Worm (Caenorhabditis elegans) whole organism, L3 larva: ENCODE measurements around the gene fat-2.

ENCODE experiments used
- ceh-16 ChIP-seq: sonication (generic microtip); optimal IDR thresholded peaks from 2 replicates; lab custom pipeline; 2017; ENCODE audit warnings: missing biosample characterization, missing genetic modification characterization
- egl-5 ChIP-seq: fragments of 150-350 bp; optimal IDR thresholded peaks from 2 replicates; lab custom pipeline; 2017; ENCODE audit warnings: missing biosample characterization, missing genetic modification reagents, missing genetic modification characterization, inconsistent platforms
- elt-3 ChIP-seq, 3 experiments: fragments of 150-350 bp in 1 of 3; sonication (generic microtip) in 2 of 3; optimal IDR thresholded peaks; 2 replicates in 2 of 3; 4 replicates in 1 of 3; lab custom pipeline; 2014 to 2017; ENCODE audit warnings: missing biosample characterization in 3 of 3, missing genetic modification characterization in 3 of 3
- fos-1 ChIP-seq: fragments of 150-350 bp; optimal IDR thresholded peaks from 2 replicates; lab custom pipeline; 2014; ENCODE audit warnings: missing biosample characterization, missing genetic modification characterization
- nhr-25 ChIP-seq: sonication (generic microtip); optimal IDR thresholded peaks from 2 replicates; lab custom pipeline; 2017; ENCODE audit warnings: missing biosample characterization, missing genetic modification characterization
- nhr-76 ChIP-seq: fragments of 150-350 bp; sonication (generic microtip); optimal IDR thresholded peaks from 5 replicates; lab custom pipeline; 2014; ENCODE audit warnings: missing biosample characterization, missing genetic modification characterization
- nhr-77 ChIP-seq: fragments of 150-350 bp; optimal IDR thresholded peaks from 2 replicates; lab custom pipeline; 2014; ENCODE audit warnings: missing biosample characterization, missing genetic modification characterization
- skn-1 ChIP-seq: fragments of 150-350 bp; optimal IDR thresholded peaks from 2 replicates; lab custom pipeline; 2014; ENCODE audit warnings: missing biosample characterization, missing genetic modification characterization
- unc-62 ChIP-seq: fragments of 150-350 bp; sonication (generic microtip); optimal IDR thresholded peaks from 4 replicates; lab custom pipeline; 2014; ENCODE audit warnings: missing biosample characterization, missing genetic modification reagents, missing genetic modification characterization
- ztf-11 ChIP-seq: fragments of 150-350 bp; optimal IDR thresholded peaks from 2 replicates; lab custom pipeline; 2014; ENCODE audit warnings: missing biosample characterization, missing genetic modification characterization

DNA sequence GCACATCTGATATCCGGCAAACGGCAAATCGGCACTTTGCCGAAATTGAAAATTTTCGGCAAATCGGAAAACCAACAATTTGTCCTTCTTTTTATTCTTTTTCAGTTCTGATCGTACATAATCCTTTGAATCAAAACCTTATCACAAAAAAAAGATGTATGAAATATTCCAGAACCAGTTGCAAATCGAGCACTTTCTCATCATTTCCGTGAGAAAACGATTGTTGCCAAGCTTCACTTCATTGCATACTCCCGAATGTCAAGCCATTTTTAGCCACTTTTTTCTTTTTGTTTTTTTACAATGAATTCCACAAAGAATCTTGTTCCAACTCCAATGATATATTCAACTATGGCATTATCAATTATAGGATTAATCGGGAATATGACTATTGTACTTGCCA lies 41.2 kb downstream of the fat-2 start, which contains the start of gene srsx-25:
- no peak for TF ChIP-seq fos-1 (tag; lab: Kevin White, UChicago)
- no peak for TF ChIP-seq nhr-76 (tag; lab: Kevin White, UChicago)
- TF ChIP-seq ztf-11 (tag; lab: Kevin White, UChicago): no peak
- TF ChIP-seq nhr-77: no peak
- no peak for TF ChIP-seq skn-1
- no peak for TF ChIP-seq elt-3 (tag; optimal IDR thresholded peaks at IDR 0.05; lab: Kevin White, UChicago)
- TF ChIP-seq nhr-25 (tag; lab: Kevin White, UChicago): no peak
- TF ChIP-seq egl-5 (tag; lab: Kevin White, UChicago): no peak
- no peak for TF ChIP-seq unc-62 (GFP tag; lab: Kevin White, UChicago)
- no peak for TF ChIP-seq ceh-16
